Fruit fly (Drosophila melanogaster) S2 (cell line): Measurements from ENCODE around the gene CG6409.

Experiments
- CG8478 ChIP-seq: fragments of >200 bp; optimal IDR thresholded peaks from 2 replicates; lab custom pipeline; 2018
- CTCF ChIP-seq, 2 experiments: fragments of >200 bp; optimal IDR thresholded peaks; 2 replicates each; lab custom pipeline; 2018

CG6409 gene

dm6 chr3L:10882336-10883040 lies at the start of gene CG6409, which contains the start of gene galla-2:
TSS of gene CG6409 (minus strand) at chr3L:10882386.
TSS of gene galla-2 (plus strand) at chr3L:10882890.
- no peak for TF ChIP-seq CTCF (optimal IDR thresholded peaks at IDR 0.05; lab: Kevin White, UChicago)
- no peak for TF ChIP-seq CG8478 (lab: Kevin White, UChicago)

- TF ChIP-seq CTCF (optimal IDR thresholded peaks at IDR 0.05; lab: Kevin White, UChicago) = no peak
- TF ChIP-seq CG8478 (lab: Kevin White, UChicago) = no peak
Observed at dm6 chr3L:10931430-10931829, 49.2 kb upstream of the CG6409 start.

- no peak for TF ChIP-seq CTCF (optimal IDR thresholded peaks at IDR 0.05; lab: Kevin White, UChicago)
- TF ChIP-seq CG8478 (lab: Kevin White, UChicago) = no peak
Observed at dm6 chr3L:10928801-10929200, 46.6 kb upstream of the CG6409 start.

- TF ChIP-seq CG8478 (lab: Kevin White, UChicago) = no peak
- TF ChIP-seq CTCF (optimal IDR thresholded peaks at IDR 0.05; lab: Kevin White, UChicago) = no peak
Observed at dm6 chr3L:10927953-10928352, 45.8 kb upstream of the CG6409 start.

- TF ChIP-seq CTCF (optimal IDR thresholded peaks at IDR 0.05; lab: Kevin White, UChicago) (no peak), CG8478 (lab: Kevin White, UChicago) (no peak)
Observed at dm6 chr3L:10927349-10927748, 45.2 kb upstream of the CG6409 start.

- TF ChIP-seq CG8478 (lab: Kevin White, UChicago) = no peak
- TF ChIP-seq CTCF (optimal IDR thresholded peaks at IDR 0.05; lab: Kevin White, UChicago) = no peak
Observed at dm6 chr3L:10924683-10925082, 42.5 kb upstream of the CG6409 start.

dm6 chr3L:10922973-10923372 lies 40.8 kb upstream of the CG6409 start:
- TF ChIP-seq CTCF (optimal IDR thresholded peaks at IDR 0.05; lab: Kevin White, UChicago) = no peak
- no peak for TF ChIP-seq CG8478 (lab: Kevin White, UChicago)

dm6 chr3L:10918454-10918853 lies 36.3 kb upstream of the CG6409 start:
- TF ChIP-seq CG8478 (lab: Kevin White, UChicago) = no peak
- TF ChIP-seq CTCF (optimal IDR thresholded peaks at IDR 0.05; lab: Kevin White, UChicago) = no peak

- TF ChIP-seq CTCF (optimal IDR thresholded peaks at IDR 0.05; lab: Kevin White, UChicago) = peak in 1 of 2 experiments; percentile 56
- no peak for TF ChIP-seq CG8478 (lab: Kevin White, UChicago)
Observed at dm6 chr3L:10917263-10917662, 35.1 kb upstream of the CG6409 start.

dm6 chr3L:10913214-10913613 lies 31.0 kb upstream of the CG6409 start:
- TF ChIP-seq CTCF (optimal IDR thresholded peaks at IDR 0.05; lab: Kevin White, UChicago) (no peak), CG8478 (lab: Kevin White, UChicago) (no peak)

dm6 chr3L:10909612-10910011 lies 27.4 kb upstream of the CG6409 start:
- no peak for TF ChIP-seq CTCF (optimal IDR thresholded peaks at IDR 0.05; lab: Kevin White, UChicago)

dm6 chr3L:10904770-10905169 lies 22.6 kb upstream of the CG6409 start:
- TF ChIP-seq CTCF (optimal IDR thresholded peaks at IDR 0.05; lab: Kevin White, UChicago) (no peak), CG8478 (lab: Kevin White, UChicago) (no peak)

dm6 chr3L:10903449-10903848 lies 21.3 kb upstream of the CG6409 start:
- TF ChIP-seq CTCF (optimal IDR thresholded peaks at IDR 0.05; lab: Kevin White, UChicago) (no peak), CG8478 (lab: Kevin White, UChicago) (no peak)

dm6 chr3L:10899087-10899511 lies 16.9 kb upstream of the CG6409 start, which contains the start of gene Aps:
TSS of gene Aps (minus strand) at chr3L:10899123.
- peak; percentile 74 to 92 for TF ChIP-seq CTCF (optimal IDR thresholded peaks at IDR 0.05; lab: Kevin White, UChicago)
- no peak for TF ChIP-seq CG8478 (lab: Kevin White, UChicago)

dm6 chr3L:10898256-10898735 lies 16.1 kb upstream of the CG6409 start:
- TF ChIP-seq CG8478 (lab: Kevin White, UChicago) (no peak), CTCF (optimal IDR thresholded peaks at IDR 0.05; lab: Kevin White, UChicago) (no peak)
